Worm (Caenorhabditis elegans) whole organism, early embryonic: ENCODE results near the gene K07C5.9.

ENCODE experiments used
- ama-1 ChIP-seq: fragments of 150-350 bp; optimal IDR thresholded peaks from 2 replicates; lab custom pipeline; 2014
- ceh-13 ChIP-seq: fragments of 200-800 bp; sonication (Bioruptor generic); optimal IDR thresholded peaks from 2 replicates; lab custom pipeline; 2018; ENCODE audit warnings: mild to moderate bottlenecking, missing genetic modification characterization, missing compliant biosample characterization
- hmg-4 ChIP-seq: fragments of 200-800 bp; sonication (Bioruptor generic); optimal IDR thresholded peaks from 2 replicates; lab custom pipeline; 2018; ENCODE audit warnings: mild to moderate bottlenecking, missing genetic modification characterization, missing compliant biosample characterization
- scrt-1 ChIP-seq: fragments of 200-800 bp; sonication (Bioruptor generic); IDR thresholded peaks from 2 replicates; pipeline ENCODE4 v1.3.6; 2022; ENCODE audit warnings: missing genetic modification characterization, missing compliant biosample characterization
- sea-1 ChIP-seq: fragments of 200-800 bp; sonication (Bioruptor generic); conservative IDR thresholded peaks from 2 replicates; pipeline ENCODE4 v1.3.6; 2022; ENCODE audit warnings: missing genetic modification characterization, missing compliant biosample characterization
- tra-4 ChIP-seq: sonication (generic microtip); optimal IDR thresholded peaks from 2 replicates; lab custom pipeline; 2017; ENCODE audit warnings: missing genetic modification characterization, missing compliant biosample characterization

DNA sequence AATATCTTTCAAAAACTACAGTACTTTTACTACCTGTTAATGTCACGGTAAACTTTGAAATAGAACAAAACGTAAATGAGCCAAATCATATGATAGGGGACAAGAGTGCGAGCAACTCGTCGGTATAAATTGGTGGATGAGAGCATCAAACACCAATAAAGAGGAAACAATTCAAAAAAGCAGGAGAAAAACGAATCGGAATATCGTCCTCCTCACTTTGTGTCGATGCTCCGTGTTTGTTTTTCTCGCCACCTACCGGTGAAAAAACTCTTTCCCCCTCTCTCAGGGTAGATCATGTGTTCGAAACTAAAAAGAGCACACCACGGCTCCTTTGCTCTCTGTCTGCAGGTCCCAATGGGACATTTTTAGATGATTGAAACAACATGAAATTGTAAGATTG lies 21.9 kb downstream of the K07C5.9 start:
- TF ChIP-seq tra-4 (tag; lab: Kevin White, UChicago) (no peak), hmg-4 (no peak), ama-1 (lab: Kevin White, UChicago) (no peak), ceh-13 (no peak), scrt-1 (GFP tag; lab: Robert Waterston, UW) (no peak), sea-1 (no peak)
